Worm (Caenorhabditis elegans): ENCODE results near the gene F19G12.1.

ce11 chrX:1438925-1439324, 8.1 kb downstream of the F19G12.1 start:
- no peak for TF ChIP-seq him-1 (tag; optimal IDR thresholded peaks at IDR 0.05)
- no peak for TF ChIP-seq W03F9.2 (tag; optimal IDR thresholded peaks at IDR 0.05)
- TF ChIP-seq dao-5 (tag; optimal IDR thresholded peaks at IDR 0.05) = no peak

Data from whole organism, L4/young adult.